Worm (Caenorhabditis elegans): ENCODE results near the gene F42A9.17.

The F42A9.17 gene

DNA sequence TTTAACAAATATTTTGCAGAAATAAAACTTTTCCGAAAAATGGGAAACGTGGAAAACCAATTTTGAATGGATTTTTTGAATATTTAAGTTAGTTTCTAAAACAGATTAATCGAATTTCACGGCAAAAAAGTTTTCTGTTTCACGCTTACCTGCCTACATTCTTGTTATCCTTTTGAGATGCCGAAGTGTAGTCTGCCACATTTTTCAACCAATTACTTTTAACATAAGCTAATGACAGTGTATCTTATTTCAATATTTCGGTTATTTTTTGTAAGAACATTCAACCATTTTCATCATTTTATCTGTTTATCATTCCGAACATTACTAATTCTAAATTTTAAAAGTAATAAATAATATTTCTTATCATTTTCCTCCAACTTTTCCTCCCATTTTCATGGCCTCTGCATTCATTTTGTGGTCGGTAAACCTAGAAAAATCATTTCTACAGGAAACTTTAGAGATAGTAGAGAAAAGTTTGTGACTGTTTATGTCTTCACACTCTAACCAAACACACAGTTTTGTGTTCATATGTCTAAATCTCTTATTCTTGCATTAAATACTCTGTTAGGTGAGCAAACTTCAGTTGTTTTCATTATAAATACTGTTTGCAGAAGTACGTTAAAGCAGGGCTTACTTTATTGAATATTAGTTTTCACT, at the start of gene F42A9.17, which contains the start of gene cyp-33E2:
Gene F42A9.17, minus strand, starts transcription at position 51 of the 657 bp plus-strand sequence.
Gene cyp-33E2, plus strand, starts transcription at position 449 of the 657 bp plus-strand sequence.
- TF ChIP-seq nfya-1 (tag; optimal IDR thresholded peaks at IDR 0.05; ENCODE audit: borderline replicate concordance, insufficient read depth), result no peak
- TF ChIP-seq nhr-80 (tag; optimal IDR thresholded peaks at IDR 0.05), result peak; percentile 81
- TF ChIP-seq madf-3 (GFP tag; IDR thresholded peaks at IDR 0.05), result no peak
- no peak for TF ChIP-seq F57C9.4 (tag; optimal IDR thresholded peaks at IDR 0.05)

DNA sequence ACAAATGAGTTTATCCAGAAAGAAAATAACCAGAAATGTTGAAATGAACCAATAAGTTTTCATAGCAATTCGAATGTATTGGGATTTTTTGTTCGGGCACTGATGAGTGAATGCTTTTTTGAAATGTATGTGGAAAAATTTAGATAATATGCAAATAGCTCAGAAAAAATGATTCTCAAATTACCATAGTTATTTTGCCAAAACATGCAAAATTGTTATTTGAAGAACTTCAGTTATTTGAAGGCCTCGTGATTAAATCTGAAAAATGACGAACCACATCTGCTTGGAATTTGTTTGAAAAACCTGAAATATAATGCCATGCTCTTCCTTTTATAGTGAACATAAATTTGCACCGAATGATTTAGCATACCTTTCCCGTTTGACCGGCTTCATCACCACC, 46.4 kb upstream of the F42A9.17 start, which contains the start of gene C49C8.6:
Gene C49C8.6, minus strand, starts transcription at position 101 of the 400 bp plus-strand sequence.
- TF ChIP-seq let-526 (GFP tag; IDR thresholded peaks at IDR 0.05) (no peak), attf-3 (GFP tag; conservative IDR thresholded peaks at IDR 0.05) (no peak), T26A5.8 (tag; optimal IDR thresholded peaks at IDR 0.05) (no peak), C06A6.2 (GFP tag; conservative IDR thresholded peaks at IDR 0.05) (no peak), rpc-1 (optimal IDR thresholded peaks at IDR 0.05) (no peak), rpc-1 (tag; optimal IDR thresholded peaks at IDR 0.05) (no peak), lin-35 (GFP tag; optimal IDR thresholded peaks at IDR 0.05) (no peak), bed-1 (GFP tag; IDR thresholded peaks at IDR 0.05) (no peak), hmg-20 (GFP tag; IDR thresholded peaks at IDR 0.05) (no peak), lsy-27 (tag; optimal IDR thresholded peaks at IDR 0.05; ENCODE audit: borderline replicate concordance, insufficient read depth) (no peak), K11D2.4 (GFP tag; IDR thresholded peaks at IDR 0.05) (no peak), dpff-1 (tag; optimal IDR thresholded peaks at IDR 0.05) (no peak), let-607 (tag; optimal IDR thresholded peaks at IDR 0.05) (no peak)

DNA sequence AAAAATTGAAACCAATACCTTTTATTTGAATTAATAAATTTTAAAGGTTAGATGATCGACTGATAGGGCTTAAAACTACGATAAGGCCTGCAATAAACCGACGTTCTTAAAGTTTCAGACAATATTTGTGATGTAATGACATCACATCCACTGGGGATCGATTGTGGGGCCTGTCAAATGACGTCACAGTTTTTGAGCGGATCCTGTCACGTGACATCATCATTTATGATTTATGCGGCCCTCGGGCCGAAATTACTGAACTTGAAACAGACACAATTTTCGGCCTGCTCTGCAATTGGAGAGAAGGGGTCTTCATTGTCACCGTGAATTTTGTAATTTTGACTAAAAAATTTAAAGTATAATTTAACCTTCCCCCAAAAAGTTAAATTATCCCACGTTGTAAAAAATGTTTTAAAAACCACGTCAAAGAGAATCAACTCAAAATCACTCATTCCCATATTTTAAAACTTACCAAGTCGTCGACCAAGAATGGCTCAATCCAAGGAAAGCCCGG, 42.4 kb upstream of the F42A9.17 start, which contains the start of gene C49C8.1:
Gene C49C8.1, plus strand, starts transcription at position 464 of the 514 bp plus-strand sequence.
- no peak for TF ChIP-seq sdz-38 (tag; optimal IDR thresholded peaks at IDR 0.05)
- TF ChIP-seq nhr-80 (tag; optimal IDR thresholded peaks at IDR 0.05), result no peak
- no peak for TF ChIP-seq Y79H2A.3 (GFP tag; conservative IDR thresholded peaks at IDR 0.05)
- no peak for TF ChIP-seq F23B12.7 (tag; optimal IDR thresholded peaks at IDR 0.05; ENCODE audit: insufficient read depth)
- no peak for TF ChIP-seq nfyb-1 (GFP tag; IDR thresholded peaks at IDR 0.05)
- no peak for TF ChIP-seq madf-6 (GFP tag; IDR thresholded peaks at IDR 0.05)

DNA sequence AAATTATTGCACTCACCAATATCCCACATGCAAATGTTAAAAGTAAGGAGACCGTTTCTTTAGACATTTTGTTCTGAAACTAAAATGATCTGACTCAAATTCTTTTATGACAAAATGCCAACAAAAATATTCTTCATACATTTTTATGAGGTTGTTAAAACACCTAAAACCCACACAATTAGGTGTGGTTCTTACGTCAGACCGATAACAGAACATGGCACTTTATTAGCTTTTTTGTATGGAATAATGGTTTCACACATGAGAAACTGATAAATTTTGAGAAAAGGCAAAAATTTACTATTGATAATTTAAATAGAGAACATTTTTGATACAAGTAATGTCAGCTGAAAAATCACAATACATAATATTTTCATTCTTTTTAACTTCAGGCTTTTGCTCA, 41.9 kb upstream of the F42A9.17 start, which contains the start of gene C49C8.5:
Gene C49C8.5, minus strand, starts transcription at position 73 of the 400 bp plus-strand sequence.
- TF ChIP-seq snpc-1.1 (tag; optimal IDR thresholded peaks at IDR 0.05; ENCODE audit: insufficient read depth) (no peak), B0261.1 (tag; optimal IDR thresholded peaks at IDR 0.05) (no peak), die-1 (tag; optimal IDR thresholded peaks at IDR 0.05) (no peak), ekl-4 (GFP tag; IDR thresholded peaks at IDR 0.05) (no peak), nfyb-1 (GFP tag; IDR thresholded peaks at IDR 0.05) (no peak), attf-6 (GFP tag; IDR thresholded peaks at IDR 0.05) (no peak), mes-4 (tag; optimal IDR thresholded peaks at IDR 0.05) (no peak), akir-1 (GFP tag; optimal IDR thresholded peaks at IDR 0.05) (no peak), egrh-3 (GFP tag; IDR thresholded peaks at IDR 0.05) (no peak)

ce11 chrIV:8651835-8652234, 40.1 kb upstream of the F42A9.17 start, which contains the start of gene C49C8.8:
Gene C49C8.8 (plus strand): TSS chrIV:8652135.
- TF ChIP-seq T07F8.4 (tag; optimal IDR thresholded peaks at IDR 0.05), result no peak
- no peak for TF ChIP-seq ztf-22 (GFP tag; optimal IDR thresholded peaks at IDR 0.05)
- TF ChIP-seq D2030.7 (GFP tag; IDR thresholded peaks at IDR 0.05), result no peak
- no peak for TF ChIP-seq F49E8.2 (tag; optimal IDR thresholded peaks at IDR 0.05; ENCODE audit: insufficient read depth)
- TF ChIP-seq fkh-3 (tag; optimal IDR thresholded peaks at IDR 0.05), result no peak
- TF ChIP-seq mel-28 (tag; optimal IDR thresholded peaks at IDR 0.05; ENCODE audit: borderline replicate concordance), result no peak
- TF ChIP-seq egl-18 (GFP tag; IDR thresholded peaks at IDR 0.05), result no peak
- no peak for TF ChIP-seq bed-1 (GFP tag; IDR thresholded peaks at IDR 0.05)
- TF ChIP-seq hlh-26 (GFP tag; conservative IDR thresholded peaks at IDR 0.05), result no peak
- TF ChIP-seq Y79H2A.3 (GFP tag; conservative IDR thresholded peaks at IDR 0.05), result no peak
- TF ChIP-seq efl-1 (GFP tag; optimal IDR thresholded peaks at IDR 0.05), result no peak
- no peak for TF ChIP-seq aptf-2 (GFP tag; conservative IDR thresholded peaks at IDR 0.05)
- TF ChIP-seq ztf-18 (tag; optimal IDR thresholded peaks at IDR 0.05), result no peak
